Worm (Caenorhabditis elegans) whole organism, early embryonic: Measurements from ENCODE around the gene mpz-1.

Experiments used
- aly-1 ChIP-seq: sonication (generic microtip); optimal IDR thresholded peaks from 2 replicates; lab custom pipeline; 2016; ENCODE audit warnings: missing genetic modification characterization, missing compliant biosample characterization
- ama-1 ChIP-seq: fragments of 150-350 bp; optimal IDR thresholded peaks from 2 replicates; lab custom pipeline; 2014
- scrt-1 ChIP-seq: fragments of 200-800 bp; sonication (Bioruptor generic); IDR thresholded peaks from 2 replicates; pipeline ENCODE4 v1.3.6; 2022; ENCODE audit warnings: missing genetic modification characterization, missing compliant biosample characterization

DNA sequence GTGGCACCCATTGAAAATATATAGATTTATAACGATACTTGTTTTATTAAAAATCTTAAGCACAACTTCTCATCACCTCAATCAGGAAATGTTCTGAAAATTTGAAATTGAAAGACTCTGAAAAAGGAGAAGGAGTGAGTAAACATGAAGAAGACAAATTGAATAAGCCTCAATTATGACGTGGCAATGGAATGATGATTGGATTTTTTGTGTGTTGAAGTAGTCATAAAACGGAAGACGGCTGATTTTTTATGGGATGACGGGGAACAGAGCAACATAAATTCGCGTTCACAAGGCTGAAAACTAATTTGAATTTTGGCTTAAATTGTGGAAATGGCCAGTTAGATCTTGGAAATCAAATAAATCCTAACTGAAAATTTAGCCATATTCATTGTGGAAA lies 46.4 kb downstream of the mpz-1 start, which contains the start of gene glb-12:
- TF ChIP-seq scrt-1, result no peak
- no peak for TF ChIP-seq ama-1 (lab: Kevin White, UChicago)
- no peak for TF ChIP-seq aly-1 (tag; lab: Kevin White, UChicago)
